Fruit fly (Drosophila melanogaster) whole organism, prepupa: ENCODE data around the gene CG43401.

Experiments used
- CG10631 ChIP-seq: fragments of 200-800 bp; sonication (Bioruptor generic); optimal IDR thresholded peaks from 2 replicates; lab custom pipeline; 2016; ENCODE audit warnings: missing biosample characterization, missing genetic modification characterization
- CG10669 ChIP-seq: fragments of 200-800 bp; sonication (Bioruptor generic); optimal IDR thresholded peaks from 3 replicates; lab custom pipeline; 2018; ENCODE audit warnings: missing biosample characterization, mild to moderate bottlenecking, missing genetic modification characterization, moderate library complexity
- CG11294 ChIP-seq: fragments of 200-800 bp; sonication (Bioruptor generic); IDR thresholded peaks from 2 replicates; pipeline ENCODE4 v1.3.6; 2022; ENCODE audit warnings: missing biosample characterization, missing genetic modification characterization
- CG11762 ChIP-seq: fragments of 200-800 bp; sonication (Bioruptor generic); optimal IDR thresholded peaks from 3 replicates; lab custom pipeline; 2016; ENCODE audit warnings: missing biosample characterization, missing genetic modification characterization; ENCODE audit not compliant: insufficient read depth
- CG11902 ChIP-seq: fragments of 200-800 bp; sonication (Bioruptor generic); optimal IDR thresholded peaks from 3 replicates; lab custom pipeline; 2016; ENCODE audit warnings: missing biosample characterization, missing genetic modification characterization
- CG15336 ChIP-seq: fragments of 200-800 bp; sonication (Bioruptor generic); IDR thresholded peaks from 2 replicates; pipeline ENCODE4 v1.3.6; 2022; ENCODE audit warnings: missing biosample characterization, missing genetic modification characterization
- CG1621 ChIP-seq: fragments of 200-800 bp; sonication (Bioruptor generic); optimal IDR thresholded peaks from 3 replicates; lab custom pipeline; 2018; ENCODE audit warnings: missing biosample characterization, mild to moderate bottlenecking, missing genetic modification characterization
- CG16779 ChIP-seq: fragments of 200-800 bp; sonication (Bioruptor generic); optimal IDR thresholded peaks from 3 replicates; lab custom pipeline; 2017; ENCODE audit warnings: missing biosample characterization, mild to moderate bottlenecking, missing genetic modification characterization
- CG31627 ChIP-seq: fragments of 200-800 bp; sonication (Bioruptor generic); optimal IDR thresholded peaks from 3 replicates; lab custom pipeline; 2016; ENCODE audit warnings: missing biosample characterization, missing genetic modification characterization
- CG32006 ChIP-seq: fragments of 200-800 bp; sonication (Bioruptor generic); optimal IDR thresholded peaks from 3 replicates; lab custom pipeline; 2017; ENCODE audit warnings: missing biosample characterization, mild to moderate bottlenecking, missing genetic modification characterization
- CG34406 ChIP-seq: fragments of 200-800 bp; sonication (Bioruptor generic); optimal IDR thresholded peaks from 3 replicates; lab custom pipeline; 2016; ENCODE audit warnings: missing biosample characterization, missing genetic modification characterization
- CG3919 ChIP-seq: fragments of 200-800 bp; sonication (Bioruptor generic); optimal IDR thresholded peaks from 3 replicates; lab custom pipeline; 2016; ENCODE audit warnings: missing biosample characterization, missing genetic modification characterization
- CG4318 ChIP-seq: fragments of 200-800 bp; sonication (Bioruptor generic); optimal IDR thresholded peaks from 3 replicates; lab custom pipeline; 2017; ENCODE audit warnings: missing biosample characterization, mild to moderate bottlenecking, missing genetic modification characterization
- CG6163 ChIP-seq: fragments of 200-800 bp; sonication (Bioruptor generic); IDR thresholded peaks from 3 replicates; pipeline ENCODE4 v1.3.6; 2022; ENCODE audit warnings: missing biosample characterization, missing genetic modification characterization
- CG6276 ChIP-seq: fragments of 200-800 bp; sonication (Bioruptor generic); optimal IDR thresholded peaks from 2 replicates; lab custom pipeline; 2017; ENCODE audit warnings: missing biosample characterization, mild to moderate bottlenecking, missing genetic modification characterization
- CG6792 ChIP-seq: fragments of 200-800 bp; sonication (Bioruptor generic); optimal IDR thresholded peaks from 3 replicates; lab custom pipeline; 2016; ENCODE audit warnings: missing biosample characterization, missing genetic modification characterization
- CG6808 ChIP-seq: fragments of 200-800 bp; sonication (Bioruptor generic); optimal IDR thresholded peaks from 3 replicates; lab custom pipeline; 2017; ENCODE audit warnings: missing biosample characterization, missing genetic modification characterization, mild to moderate bottlenecking, moderate library complexity, missing genetic modification reagents
- CG6854 ChIP-seq: fragments of 200-800 bp; sonication (Bioruptor generic); optimal IDR thresholded peaks from 2 replicates; lab custom pipeline; 2017; ENCODE audit warnings: missing biosample characterization, mild to moderate bottlenecking, missing genetic modification characterization
- CG7368 ChIP-seq: fragments of 200-800 bp; sonication (Bioruptor generic); optimal IDR thresholded peaks from 3 replicates; lab custom pipeline; 2016; ENCODE audit warnings: missing biosample characterization, missing genetic modification characterization
- CG8119 ChIP-seq: fragments of 200-800 bp; sonication (Bioruptor generic); IDR thresholded peaks from 3 replicates; pipeline ENCODE4 v1.3.6; 2022; ENCODE audit warnings: missing biosample characterization, missing genetic modification characterization
- CG8319 ChIP-seq: fragments of 200-800 bp; sonication (Bioruptor generic); optimal IDR thresholded peaks from 3 replicates; lab custom pipeline; 2016; ENCODE audit warnings: missing biosample characterization, missing genetic modification characterization
- CG8632 ChIP-seq: fragments of 200-800 bp; sonication (Bioruptor generic); optimal IDR thresholded peaks from 3 replicates; lab custom pipeline; 2016; ENCODE audit warnings: missing biosample characterization, missing genetic modification characterization
- Eip78C ChIP-seq: fragments of 200-800 bp; sonication (Bioruptor generic); peaks from one replicate; lab custom pipeline; 2016; ENCODE audit warnings: missing biosample characterization, missing genetic modification characterization
- Gug ChIP-seq: fragments of 200-800 bp; sonication (Bioruptor generic); IDR thresholded peaks from 2 replicates; pipeline ENCODE4 v1.3.6; 2022; ENCODE audit warnings: missing biosample characterization, missing genetic modification characterization
- Hr38 ChIP-seq: sonication (Bioruptor generic); optimal IDR thresholded peaks from 2 replicates; lab custom pipeline; 2016; ENCODE audit warnings: missing biosample characterization, missing genetic modification characterization
- Hr4 ChIP-seq: fragments of 200-800 bp; sonication (Bioruptor generic); optimal IDR thresholded peaks from 3 replicates; lab custom pipeline; 2016; ENCODE audit warnings: missing biosample characterization, missing genetic modification characterization
- Lpt ChIP-seq: fragments of 200-800 bp; sonication (Bioruptor generic); optimal IDR thresholded peaks from 3 replicates; lab custom pipeline; 2016; ENCODE audit warnings: missing biosample characterization, missing genetic modification characterization
- Met ChIP-seq: fragments of 200-800 bp; sonication (Bioruptor generic); optimal IDR thresholded peaks from 3 replicates; lab custom pipeline; 2016; ENCODE audit warnings: missing biosample characterization, missing genetic modification characterization
- Smox ChIP-seq: fragments of 200-800 bp; sonication (Bioruptor generic); optimal IDR thresholded peaks from 3 replicates; lab custom pipeline; 2016; ENCODE audit warnings: missing biosample characterization, missing genetic modification characterization
- Sox102F ChIP-seq: fragments of 200-800 bp; sonication (Bioruptor generic); optimal IDR thresholded peaks from 2 replicates; lab custom pipeline; 2016; ENCODE audit warnings: missing biosample characterization, mild to moderate bottlenecking, missing genetic modification characterization
- Sox14 ChIP-seq: fragments of 200-800 bp; sonication (Bioruptor generic); optimal IDR thresholded peaks from 3 replicates; lab custom pipeline; 2016; ENCODE audit warnings: missing biosample characterization, missing genetic modification characterization
- Sox15 ChIP-seq: fragments of 200-800 bp; sonication (Bioruptor generic); optimal IDR thresholded peaks from 3 replicates; lab custom pipeline; 2016; ENCODE audit warnings: missing biosample characterization, missing genetic modification characterization
- achi ChIP-seq: fragments of 200-800 bp; sonication (Bioruptor generic); optimal IDR thresholded peaks from 3 replicates; lab custom pipeline; 2016; ENCODE audit warnings: missing biosample characterization, missing genetic modification characterization
- acj6 ChIP-seq: fragments of 200-800 bp; sonication (Bioruptor generic); optimal IDR thresholded peaks from 3 replicates; lab custom pipeline; 2016; ENCODE audit warnings: missing biosample characterization, missing genetic modification characterization
- cyc ChIP-seq: fragments of 200-800 bp; sonication (Bioruptor generic); optimal IDR thresholded peaks from 3 replicates; lab custom pipeline; 2016; ENCODE audit warnings: missing biosample characterization, missing genetic modification characterization
- dac ChIP-seq: fragments of 200-800 bp; sonication (Bioruptor generic); optimal IDR thresholded peaks from 2 replicates; lab custom pipeline; 2017; ENCODE audit warnings: missing biosample characterization, mild to moderate bottlenecking, missing genetic modification characterization
- dsx ChIP-seq: fragments of 200-800 bp; optimal IDR thresholded peaks from 3 replicates; lab custom pipeline; 2019; ENCODE audit warnings: missing biosample characterization, mild to moderate bottlenecking, missing genetic modification characterization, moderate library complexity; ENCODE audit not compliant: poor library complexity, severe bottlenecking
- esn ChIP-seq: fragments of 200-800 bp; sonication (Bioruptor generic); optimal IDR thresholded peaks from 2 replicates; lab custom pipeline; 2016; ENCODE audit warnings: missing biosample characterization, mild to moderate bottlenecking, missing genetic modification characterization, moderate library complexity
- fd59A ChIP-seq: fragments of 200-800 bp; sonication (Bioruptor generic); optimal IDR thresholded peaks from 2 replicates; lab custom pipeline; 2017; ENCODE audit warnings: missing biosample characterization, mild to moderate bottlenecking, missing genetic modification characterization, missing genetic modification reagents
- fkh ChIP-seq: fragments of 200-800 bp; sonication (Bioruptor generic); optimal IDR thresholded peaks from 3 replicates; lab custom pipeline; 2017; ENCODE audit warnings: missing biosample characterization, mild to moderate bottlenecking, missing genetic modification characterization, moderate library complexity
- lz ChIP-seq: fragments of 200-800 bp; sonication (Bioruptor generic); optimal IDR thresholded peaks from 3 replicates; lab custom pipeline; 2016; ENCODE audit warnings: missing biosample characterization, missing genetic modification characterization
- net ChIP-seq: fragments of 200-800 bp; sonication (Bioruptor generic); optimal IDR thresholded peaks from 3 replicates; lab custom pipeline; 2016; ENCODE audit warnings: missing biosample characterization, missing genetic modification characterization
- spab ChIP-seq: fragments of 200-800 bp; sonication (Bioruptor generic); optimal IDR thresholded peaks from 2 replicates; lab custom pipeline; 2017; ENCODE audit warnings: missing biosample characterization, mild to moderate bottlenecking, missing genetic modification characterization, missing genetic modification reagents
- ss ChIP-seq, 2 experiments: fragments of 200-800 bp; sonication (Bioruptor generic); optimal IDR thresholded peaks; 2 replicates in 1 of 2; 3 replicates in 1 of 2; lab custom pipeline; 2017 to 2018; ENCODE audit warnings: mild to moderate bottlenecking in 2 of 2, missing biosample characterization in 2 of 2, missing genetic modification characterization in 2 of 2, moderate library complexity in 1 of 2
- svp ChIP-seq: fragments of 200-800 bp; sonication (Bioruptor generic); peaks from one replicate; lab custom pipeline; 2016; ENCODE audit warnings: missing biosample characterization, missing genetic modification characterization
- vri ChIP-seq: fragments of 200-800 bp; sonication (Bioruptor generic); optimal IDR thresholded peaks from 3 replicates; lab custom pipeline; 2016; ENCODE audit warnings: missing biosample characterization, mild to moderate bottlenecking, missing genetic modification characterization

The CG43401 gene

DNA sequence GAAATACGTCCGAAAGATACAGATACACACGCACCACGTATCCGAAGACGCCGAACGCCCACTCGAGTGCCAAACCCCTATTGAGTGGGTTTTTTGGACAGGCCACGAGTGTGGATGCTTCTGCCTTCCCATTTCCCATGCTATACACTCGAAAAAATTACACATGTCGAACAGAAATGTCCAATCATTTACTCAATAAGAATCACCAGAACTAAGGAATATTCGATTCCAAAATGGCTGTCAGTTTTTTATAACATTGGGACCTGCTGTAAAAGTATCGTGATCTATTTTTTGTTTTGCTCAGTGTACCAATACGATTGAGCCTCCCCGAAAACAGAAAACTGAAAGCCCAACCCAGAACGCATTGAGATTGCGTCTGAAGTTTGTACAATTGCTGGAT lies 5.5 kb upstream of the CG43401 start (continued):
- TF ChIP-seq CG11294 (GFP tag; lab: Robert Waterston, UW) (no peak; the same call in 1 of the 2 replicates), CG6276 (no peak), Sox15 (GFP tag; lab: Kevin White, UChicago) (peak; percentile 40), CG3919 (peak; percentile 72), CG6163 (peak; percentile 76), Smox (GFP tag; lab: Kevin White, UChicago) (peak; percentile 70), svp (peak; percentile 91), Lpt (GFP tag; lab: Kevin White, UChicago) (no peak), CG8632 (peak; percentile 48), CG11902 (GFP tag; lab: Kevin White, UChicago) (peak; percentile 24), CG15336 (GFP tag; lab: Robert Waterston, UW) (peak; percentile 43; the same call in 1 of the 2 replicates), dsx (GFP tag; lab: Kevin White, UChicago) (peak; percentile 47), CG32006 (GFP tag; lab: Kevin White, UChicago) (peak; percentile 40), acj6 (peak; percentile 75), CG8119 (GFP tag; lab: Robert Waterston, UW) (no peak), CG16779 (tag; lab: Kevin White, UChicago) (no peak), dac (no peak), CG6854 (peak; percentile 48)

dm6 chr2L:1423832-1424382 lies 4.4 kb upstream of the CG43401 start:
- TF ChIP-seq Hr38 = no peak
- peak; percentile 45 for TF ChIP-seq Eip78C (GFP tag; lab: Kevin White, UChicago)

DNA sequence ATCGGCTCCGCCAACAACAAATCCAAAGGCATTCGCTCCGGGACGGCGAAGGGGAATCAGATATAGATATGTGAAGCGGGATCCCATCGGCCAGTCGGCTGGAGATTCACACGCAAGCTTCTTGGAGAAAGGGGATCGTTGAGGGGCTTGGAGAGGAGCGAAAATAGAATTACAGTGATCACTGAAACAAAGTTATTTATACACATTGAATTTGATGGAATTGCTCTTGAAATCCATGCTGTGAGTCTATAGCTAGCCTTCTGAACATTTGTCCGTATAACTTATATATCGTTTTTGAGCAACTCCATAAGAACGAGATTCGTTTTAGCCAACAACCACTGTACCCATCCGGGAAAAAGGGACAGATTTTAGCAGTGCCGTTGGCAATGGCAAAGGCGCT lies 3.5 kb upstream of the CG43401 start:
- TF ChIP-seq Eip78C (GFP tag; lab: Kevin White, UChicago) = peak; percentile 98
- peak; percentile 86 for TF ChIP-seq Sox15 (GFP tag; lab: Kevin White, UChicago)
- TF ChIP-seq lz (GFP tag; lab: Kevin White, UChicago) = peak; percentile 87
- TF ChIP-seq CG31627 (GFP tag; lab: Kevin White, UChicago) = peak; percentile 89
- TF ChIP-seq Met (GFP tag; lab: Kevin White, UChicago) = peak; percentile 87
- TF ChIP-seq CG4318 (GFP tag; lab: Kevin White, UChicago) = peak; percentile 59
- peak; percentile 92 for TF ChIP-seq achi (GFP tag; lab: Kevin White, UChicago)
- TF ChIP-seq CG6163 = peak; percentile 95
- peak; percentile 91 for TF ChIP-seq CG6792 (GFP tag; lab: Kevin White, UChicago)
- TF ChIP-seq net (GFP tag; lab: Kevin White, UChicago) = peak; percentile 86
- peak; percentile 92 for TF ChIP-seq spab (GFP tag; lab: Kevin White, UChicago)
- no peak for TF ChIP-seq fkh (GFP tag; lab: Kevin White, UChicago)
- TF ChIP-seq ss (GFP tag; optimal IDR thresholded peaks at IDR 0.05; lab: Kevin White, UChicago) = peak; percentile 91 to 92
- TF ChIP-seq CG10631 = peak; percentile 95
- TF ChIP-seq acj6 = peak; percentile 92
- peak; percentile 81 for TF ChIP-seq Hr4 (GFP tag; lab: Kevin White, UChicago)
- TF ChIP-seq dac = peak; percentile 43
- TF ChIP-seq CG7368 (GFP tag; lab: Kevin White, UChicago) = peak; percentile 86
- TF ChIP-seq CG6854 = peak; percentile 63
- TF ChIP-seq Lpt (GFP tag; lab: Kevin White, UChicago) = peak; percentile 73
- TF ChIP-seq CG8632 = peak; percentile 87
- peak; percentile 84 for TF ChIP-seq CG8319 (GFP tag; lab: Kevin White, UChicago)
- peak; percentile 84 for TF ChIP-seq CG8119 (GFP tag; lab: Robert Waterston, UW)
- TF ChIP-seq CG11762 = peak; percentile 85
- peak; percentile 95 for TF ChIP-seq CG1621 (tag; lab: Kevin White, UChicago)
- peak; percentile 93 for TF ChIP-seq Sox14 (GFP tag; lab: Kevin White, UChicago)
- peak; percentile 88 for TF ChIP-seq esn (GFP tag; lab: Kevin White, UChicago)
- peak; percentile 55; the same call in 1 of the 2 replicates for TF ChIP-seq CG11294 (GFP tag; lab: Robert Waterston, UW)
- peak; percentile 92 for TF ChIP-seq CG10669
- peak; percentile 95 for TF ChIP-seq CG3919
- peak; percentile 90 for TF ChIP-seq cyc (GFP tag; lab: Kevin White, UChicago)
- TF ChIP-seq Sox102F (GFP tag; lab: Kevin White, UChicago) = peak; percentile 81
- TF ChIP-seq fd59A (GFP tag; lab: Kevin White, UChicago) = peak; percentile 92
- peak; percentile 87 for TF ChIP-seq CG11902 (GFP tag; lab: Kevin White, UChicago)
- peak; percentile 80 for TF ChIP-seq Smox (GFP tag; lab: Kevin White, UChicago)
- peak; percentile 92 for TF ChIP-seq CG6808
- peak; percentile 86 for TF ChIP-seq CG34406
- TF ChIP-seq vri (GFP tag; lab: Kevin White, UChicago) = peak; percentile 79
- TF ChIP-seq Gug (GFP tag; lab: Robert Waterston, UW) = peak; percentile 87
